Worm (Caenorhabditis elegans) whole organism, L4/young adult: ENCODE measurements around the gene tmem-132.

Experiments used
- W03F9.2 ChIP-seq: fragments of 150-350 bp; optimal IDR thresholded peaks from 2 replicates; lab custom pipeline; 2014; ENCODE audit warnings: missing biosample characterization, missing genetic modification characterization
- him-1 ChIP-seq: sonication (generic microtip); optimal IDR thresholded peaks from 2 replicates; lab custom pipeline; 2016; ENCODE audit warnings: missing genotype, missing genetic modification reagents, missing genetic modification characterization, missing compliant biosample characterization

ce11 chrIII:2759308-2759707 is 42.9 kb upstream of the tmem-132 start:
- TF ChIP-seq him-1 (tag; lab: Kevin White, UChicago) (no peak), W03F9.2 (tag; lab: Kevin White, UChicago) (no peak)
